Worm (Caenorhabditis elegans): ENCODE data around the gene T05A12.3.
A peak's percentile ranks its signal among the peaks of the same experiment; 100 is the strongest.

The T05A12.3 gene

ce11 chrIV:6859270-6859669 lies 28.2 kb downstream of the T05A12.3 start, which contains the start of gene R13H7.2:
Gene R13H7.2 (minus strand): TSS chrIV:6859370.
- TF ChIP-seq ama-1 (optimal IDR thresholded peaks at IDR 0.05) (no peak), egl-27 (tag; optimal IDR thresholded peaks at IDR 0.05) (no peak), nhr-43 (tag; optimal IDR thresholded peaks at IDR 0.05; ENCODE audit: poor library complexity, severe bottlenecking) (no peak)

DNA sequence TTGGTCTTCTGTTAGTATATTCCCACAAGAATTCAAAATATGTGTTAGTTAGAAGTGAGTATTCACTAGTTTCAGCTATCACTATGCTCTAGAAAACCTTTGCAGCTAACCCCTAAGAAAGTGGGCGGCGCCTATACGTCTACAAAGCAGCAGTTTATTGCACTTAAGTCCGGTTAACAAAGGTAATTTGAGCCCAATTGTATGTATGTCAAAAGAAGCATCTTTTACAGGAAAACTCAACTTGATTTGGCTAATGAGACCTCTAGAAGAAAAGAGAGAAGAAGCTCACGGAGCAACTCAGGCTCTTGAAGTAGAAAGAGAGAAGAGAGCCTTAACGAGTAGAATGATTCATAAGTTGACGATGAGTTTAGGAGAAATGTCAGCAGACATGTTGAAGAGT lies 34.7 kb downstream of the T05A12.3 start:
- TF ChIP-seq nhr-28 (tag; optimal IDR thresholded peaks at IDR 0.05) (no peak), nfya-1 (tag; optimal IDR thresholded peaks at IDR 0.05; ENCODE audit: insufficient read depth) (no peak), elt-1 (tag; optimal IDR thresholded peaks at IDR 0.05) (no peak), nhr-77 (tag; optimal IDR thresholded peaks at IDR 0.05) (no peak), eor-1 (tag; optimal IDR thresholded peaks at IDR 0.05) (no peak), ceh-82 (tag; optimal IDR thresholded peaks at IDR 0.05) (no peak), skn-1 (tag; optimal IDR thresholded peaks at IDR 0.05) (no peak), tbx-2 (tag; optimal IDR thresholded peaks at IDR 0.05) (no peak), ceh-28 (tag; optimal IDR thresholded peaks at IDR 0.05) (no peak), sea-2 (GFP tag; optimal IDR thresholded peaks at IDR 0.05) (no peak), pha-4 (tag; optimal IDR thresholded peaks at IDR 0.05) (no peak), ama-1 (optimal IDR thresholded peaks at IDR 0.05) (no peak), pqm-1 (tag; optimal IDR thresholded peaks at IDR 0.05) (no peak), R02D3.7 (tag; optimal IDR thresholded peaks at IDR 0.05) (no peak), jun-1 (tag; optimal IDR thresholded peaks at IDR 0.05) (no peak)

DNA sequence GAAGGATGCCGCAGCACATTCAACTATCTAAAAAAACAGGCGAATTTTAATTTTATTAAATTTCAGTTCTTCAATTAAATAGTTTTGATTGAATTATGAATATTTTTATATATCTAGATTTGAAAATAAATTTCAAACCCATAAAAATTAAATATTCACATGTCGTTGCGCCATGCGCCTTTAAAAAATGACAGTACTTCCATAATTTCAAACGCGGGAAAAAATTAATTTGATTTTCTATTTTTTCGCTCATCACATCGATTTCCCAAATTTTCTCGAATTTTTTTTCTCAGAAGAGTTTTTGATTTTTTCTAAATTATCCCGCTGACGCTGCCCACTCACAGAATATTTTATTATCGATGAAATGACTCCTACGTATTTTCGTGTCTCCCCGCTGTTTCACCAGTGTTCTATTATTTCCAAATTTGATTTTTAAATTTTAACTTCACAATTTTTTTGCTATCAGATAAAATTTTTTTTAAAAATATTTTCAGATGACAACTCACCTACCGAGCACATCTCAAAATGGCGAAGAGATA lies 44.9 kb downstream of the T05A12.3 start, which contains the start of gene lip-1:
Gene lip-1 (plus strand): TSS at position 489 of the 539 bp plus-strand sequence.
- no peak for TF ChIP-seq daf-12 (tag; optimal IDR thresholded peaks at IDR 0.05)
- no peak for TF ChIP-seq ceh-82 (tag; optimal IDR thresholded peaks at IDR 0.05)
- no peak for TF ChIP-seq elt-1 (tag; optimal IDR thresholded peaks at IDR 0.05)
- no peak for TF ChIP-seq elt-2 (tag; optimal IDR thresholded peaks at IDR 0.05)
- TF ChIP-seq nfya-1 (tag; optimal IDR thresholded peaks at IDR 0.05; ENCODE audit: insufficient read depth): no peak
- no peak for TF ChIP-seq tbx-2 (tag; optimal IDR thresholded peaks at IDR 0.05)
- no peak for TF ChIP-seq ceh-16 (tag; optimal IDR thresholded peaks at IDR 0.05)
- no peak for TF ChIP-seq mdl-1 (tag; optimal IDR thresholded peaks at IDR 0.05)
- TF ChIP-seq pha-4 (tag; optimal IDR thresholded peaks at IDR 0.05): no peak
- no peak for TF ChIP-seq ceh-9 (tag; optimal IDR thresholded peaks at IDR 0.05)
- TF ChIP-seq eor-1 (tag; optimal IDR thresholded peaks at IDR 0.05): no peak
- no peak for TF ChIP-seq ceh-28 (tag; optimal IDR thresholded peaks at IDR 0.05)
- no peak for TF ChIP-seq elt-3 (tag; optimal IDR thresholded peaks at IDR 0.05)
- no peak for TF ChIP-seq unc-39 (tag; optimal IDR thresholded peaks at IDR 0.05)

DNA sequence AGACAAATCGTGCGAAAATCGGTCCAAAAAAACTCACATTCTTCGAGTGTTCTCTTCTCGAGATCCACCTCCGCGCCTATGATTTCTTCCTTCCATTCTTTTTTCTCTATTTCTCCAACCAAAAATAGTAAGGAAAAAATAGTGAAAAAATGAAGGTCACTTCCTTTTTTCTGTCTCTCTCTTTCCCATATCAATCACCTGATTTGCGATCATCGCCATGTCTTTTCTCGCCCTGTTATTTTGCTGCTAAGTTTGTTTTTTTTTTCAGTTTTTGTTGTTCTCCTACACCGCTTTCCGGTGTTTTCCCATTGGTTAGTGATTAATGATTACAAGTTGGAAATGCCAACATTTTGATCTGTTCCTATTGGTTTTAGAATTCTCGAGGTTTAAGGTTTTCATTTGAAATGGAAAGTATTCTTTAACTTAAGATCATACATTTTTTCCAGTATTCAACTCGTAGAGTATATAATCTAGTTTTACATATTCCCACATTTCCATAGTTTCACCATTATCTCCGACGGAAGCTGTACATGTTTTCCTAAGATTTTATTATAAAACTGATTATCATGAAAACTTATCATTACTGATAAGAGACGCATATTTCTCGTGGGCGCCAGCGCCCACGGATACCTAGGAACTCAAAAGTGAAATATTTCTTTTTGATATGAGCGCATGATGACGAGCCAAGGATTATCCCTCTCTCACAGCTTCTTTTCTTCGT lies 45.7 kb downstream of the T05A12.3 start:
- TF ChIP-seq nhr-237 (tag; optimal IDR thresholded peaks at IDR 0.05) (no peak), elt-2 (tag; optimal IDR thresholded peaks at IDR 0.05) (peak; percentile 68)

- TF ChIP-seq egl-5 (tag; optimal IDR thresholded peaks at IDR 0.05): no peak
- no peak for TF ChIP-seq sea-2 (GFP tag; optimal IDR thresholded peaks at IDR 0.05)
- TF ChIP-seq skn-1 (tag; optimal IDR thresholded peaks at IDR 0.05): peak; percentile 74
- TF ChIP-seq fkh-10 (GFP tag; optimal IDR thresholded peaks at IDR 0.05): peak; percentile 73
- TF ChIP-seq nhr-11 (tag; optimal IDR thresholded peaks at IDR 0.05): peak; percentile 65
- peak; percentile 45 for TF ChIP-seq R02D3.7 (tag; optimal IDR thresholded peaks at IDR 0.05)
- TF ChIP-seq ztf-4 (tag; optimal IDR thresholded peaks at IDR 0.05): no peak
- TF ChIP-seq jun-1 (tag; optimal IDR thresholded peaks at IDR 0.05): peak; percentile 77
- no peak for TF ChIP-seq ceh-9 (tag; optimal IDR thresholded peaks at IDR 0.05)
- TF ChIP-seq ceh-82 (tag; optimal IDR thresholded peaks at IDR 0.05): peak; percentile 41
- TF ChIP-seq unc-62 (GFP tag; optimal IDR thresholded peaks at IDR 0.05): peak; percentile 69
- TF ChIP-seq elt-1 (tag; optimal IDR thresholded peaks at IDR 0.05): peak; percentile 33
- no peak for TF ChIP-seq aly-2 (tag; optimal IDR thresholded peaks at IDR 0.05)
- TF ChIP-seq lin-15B (tag; optimal IDR thresholded peaks at IDR 0.05): peak; percentile 61
- TF ChIP-seq ceh-16 (tag; optimal IDR thresholded peaks at IDR 0.05): no peak
- peak; percentile 88 for TF ChIP-seq elt-2 (tag; optimal IDR thresholded peaks at IDR 0.05)
- TF ChIP-seq pha-4 (tag; optimal IDR thresholded peaks at IDR 0.05): peak; percentile 83
- no peak for TF ChIP-seq daf-12 (tag; optimal IDR thresholded peaks at IDR 0.05)
- TF ChIP-seq egl-27 (tag; optimal IDR thresholded peaks at IDR 0.05): peak; percentile 5
- TF ChIP-seq nfya-1 (tag; optimal IDR thresholded peaks at IDR 0.05; ENCODE audit: insufficient read depth): peak; percentile 82
- peak; percentile 44 for TF ChIP-seq nhr-77 (tag; optimal IDR thresholded peaks at IDR 0.05)
- TF ChIP-seq nhr-43 (tag; optimal IDR thresholded peaks at IDR 0.05; ENCODE audit: poor library complexity, severe bottlenecking): no peak
- peak; percentile 91 for TF ChIP-seq hmg-11 (tag; optimal IDR thresholded peaks at IDR 0.05)
- TF ChIP-seq tbx-2 (tag; optimal IDR thresholded peaks at IDR 0.05): peak; percentile 53
- peak; percentile 43 for TF ChIP-seq mdl-1 (tag; optimal IDR thresholded peaks at IDR 0.05)
- peak in 1 of 2 experiments; percentile 43 for TF ChIP-seq eor-1 (tag; optimal IDR thresholded peaks at IDR 0.05)
- TF ChIP-seq zag-1 (tag; optimal IDR thresholded peaks at IDR 0.05): peak; percentile 12
- peak; percentile 55 for TF ChIP-seq ceh-28 (tag; optimal IDR thresholded peaks at IDR 0.05)
- TF ChIP-seq lsy-12 (tag; optimal IDR thresholded peaks at IDR 0.05): peak; percentile 60
- TF ChIP-seq pqm-1 (tag; optimal IDR thresholded peaks at IDR 0.05): peak; percentile 90
- peak; percentile 43 for TF ChIP-seq lin-39 (tag; optimal IDR thresholded peaks at IDR 0.05)
- no peak for TF ChIP-seq nhr-28 (tag; optimal IDR thresholded peaks at IDR 0.05)
These were observed 48.3 kb downstream of the T05A12.3 start for ce11 chrIV:6839091-6839522.

All from whole organism, L3 larva.